Fruit fly (Drosophila melanogaster) whole organism, embryonic: ENCODE data around the gene Obp28a.

Experiments
- Atf-2 ChIP-seq: fragments of 200-800 bp; sonication (Bioruptor generic); optimal IDR thresholded peaks from 2 replicates; lab custom pipeline; 2016; ENCODE audit warnings: missing biosample characterization, missing genetic modification characterization
- CG10366 ChIP-seq: fragments of 200-800 bp; sonication (Bioruptor generic); IDR thresholded peaks from 2 replicates; pipeline ENCODE4 v1.3.6; 2022; ENCODE audit warnings: missing biosample characterization, missing genetic modification characterization
- CG11504 ChIP-seq: fragments of 200-800 bp; sonication (Bioruptor generic); optimal IDR thresholded peaks from 3 replicates; lab custom pipeline; 2019; ENCODE audit warnings: missing biosample characterization, mild to moderate bottlenecking, missing genetic modification characterization, moderate library complexity
- CG11695 ChIP-seq: fragments of 200-800 bp; sonication (Bioruptor generic); IDR thresholded peaks from 3 replicates; pipeline ENCODE4 v1.3.6; 2022; ENCODE audit warnings: missing biosample characterization, missing genetic modification characterization
- CG12391 ChIP-seq: fragments of 200-800 bp; sonication (Bioruptor generic); optimal IDR thresholded peaks from 3 replicates; lab custom pipeline; 2018; ENCODE audit warnings: missing biosample characterization, mild to moderate bottlenecking, missing genetic modification characterization, moderate library complexity
- CG13424 ChIP-seq: fragments of 200-800 bp; sonication (Bioruptor generic); optimal IDR thresholded peaks from 2 replicates; lab custom pipeline; 2019; ENCODE audit warnings: missing biosample characterization, mild to moderate bottlenecking, missing genetic modification characterization, moderate library complexity
- CG15479 ChIP-seq: fragments of 200-800 bp; sonication (Bioruptor generic); optimal IDR thresholded peaks from 3 replicates; lab custom pipeline; 2019; ENCODE audit warnings: missing biosample characterization, mild to moderate bottlenecking, missing genetic modification characterization, moderate library complexity
- CG18476 ChIP-seq: fragments of 200-800 bp; sonication (Bioruptor generic); optimal IDR thresholded peaks from 2 replicates; lab custom pipeline; 2016; ENCODE audit warnings: missing biosample characterization, mild to moderate bottlenecking, missing genetic modification characterization
- CG2199 ChIP-seq: fragments of 200-800 bp; sonication (Bioruptor generic); IDR thresholded peaks from 3 replicates; pipeline ENCODE4 v1.3.6; 2022; ENCODE audit warnings: missing biosample characterization, missing genetic modification characterization
- CG2678 ChIP-seq: fragments of 200-800 bp; sonication (Bioruptor generic); optimal IDR thresholded peaks from 3 replicates; lab custom pipeline; 2019; ENCODE audit warnings: missing biosample characterization, mild to moderate bottlenecking, missing genetic modification characterization, moderate library complexity
- CG3281 ChIP-seq: fragments of 200-800 bp; sonication (Bioruptor generic); optimal IDR thresholded peaks from 3 replicates; lab custom pipeline; 2017; ENCODE audit warnings: missing biosample characterization, mild to moderate bottlenecking, missing genetic modification characterization
- CG33213 ChIP-seq: fragments of 200-800 bp; sonication (Bioruptor generic); optimal IDR thresholded peaks from 3 replicates; lab custom pipeline; 2016; ENCODE audit warnings: missing biosample characterization, missing genetic modification characterization
- CG3847 ChIP-seq: fragments of 200-800 bp; sonication (Bioruptor generic); IDR thresholded peaks from 2 replicates; pipeline ENCODE4 v1.3.6; 2022; ENCODE audit warnings: missing biosample characterization, missing genetic modification characterization
- CG4282 ChIP-seq: fragments of 200-800 bp; sonication (Bioruptor generic); optimal IDR thresholded peaks from 2 replicates; lab custom pipeline; 2016; ENCODE audit warnings: missing biosample characterization, missing genetic modification characterization
- CG4707 ChIP-seq: fragments of 200-800 bp; sonication (Bioruptor generic); optimal IDR thresholded peaks from 2 replicates; lab custom pipeline; 2018; ENCODE audit warnings: missing biosample characterization, mild to moderate bottlenecking, missing genetic modification characterization, moderate library complexity
- CG5180 ChIP-seq: fragments of 200-800 bp; sonication (Bioruptor generic); optimal IDR thresholded peaks from 3 replicates; lab custom pipeline; 2017; ENCODE audit warnings: missing biosample characterization, missing genetic modification characterization, mild to moderate bottlenecking, moderate library complexity, missing genetic modification reagents
- CG7556 ChIP-seq: fragments of 200-800 bp; sonication (Bioruptor generic); optimal IDR thresholded peaks from 2 replicates; lab custom pipeline; 2017; ENCODE audit warnings: missing biosample characterization, mild to moderate bottlenecking, missing genetic modification characterization
- CG7928 ChIP-seq: fragments of 200-800 bp; sonication (Bioruptor generic); optimal IDR thresholded peaks from 2 replicates; lab custom pipeline; 2017; ENCODE audit warnings: missing biosample characterization, mild to moderate bottlenecking, missing genetic modification characterization
- CG8359 ChIP-seq: fragments of 200-800 bp; sonication (Bioruptor generic); optimal IDR thresholded peaks from 2 replicates; lab custom pipeline; 2017; ENCODE audit warnings: missing biosample characterization, mild to moderate bottlenecking, missing genetic modification characterization, borderline replicate concordance
- CG9797 ChIP-seq: fragments of 200-800 bp; sonication (Bioruptor generic); optimal IDR thresholded peaks from 3 replicates; lab custom pipeline; 2018; ENCODE audit warnings: missing biosample characterization, mild to moderate bottlenecking, missing genetic modification characterization
- Drgx ChIP-seq: fragments of 200-800 bp; sonication (Bioruptor generic); IDR thresholded peaks from 2 replicates; pipeline ENCODE4 v1.3.6; 2022; ENCODE audit warnings: missing biosample characterization, missing genetic modification characterization
- E2f1 ChIP-seq: fragments of 200-800 bp; sonication (Bioruptor generic); IDR thresholded peaks from 2 replicates; pipeline ENCODE4 v1.3.6; 2022; ENCODE audit warnings: missing biosample characterization, missing genetic modification characterization
- Fer3 ChIP-seq: fragments of 200-800 bp; sonication (Bioruptor generic); optimal IDR thresholded peaks from 2 replicates; lab custom pipeline; 2018; ENCODE audit warnings: missing biosample characterization, mild to moderate bottlenecking, missing genetic modification characterization, moderate library complexity
- HLHmδ ChIP-seq: fragments of 200-800 bp; sonication (Bioruptor generic); optimal IDR thresholded peaks from 2 replicates; lab custom pipeline; 2018; ENCODE audit warnings: missing biosample characterization, mild to moderate bottlenecking, missing genetic modification characterization, moderate library complexity
- HmgZ ChIP-seq: fragments of 200-800 bp; sonication (Bioruptor generic); optimal IDR thresholded peaks from 2 replicates; lab custom pipeline; 2018; ENCODE audit warnings: missing biosample characterization, mild to moderate bottlenecking, missing genetic modification characterization
- MESR4 ChIP-seq: fragments of 200-800 bp; sonication (Bioruptor generic); optimal IDR thresholded peaks from 2 replicates; lab custom pipeline; 2018; ENCODE audit warnings: missing biosample characterization, mild to moderate bottlenecking, missing genetic modification characterization, moderate library complexity
- Med ChIP-seq: fragments of 200-800 bp; sonication (Bioruptor generic); peaks from one replicate; lab custom pipeline; 2016; ENCODE audit warnings: missing biosample characterization, missing genetic modification characterization, mild to moderate bottlenecking, inconsistent platforms, moderate library complexity
- NC2α ChIP-seq: fragments of 200-800 bp; sonication (Bioruptor generic); optimal IDR thresholded peaks from 2 replicates; lab custom pipeline; 2016; ENCODE audit warnings: missing biosample characterization, missing genetic modification characterization
- Nf-YA ChIP-seq: fragments of 200-800 bp; sonication (Bioruptor generic); IDR thresholded peaks from 2 replicates; pipeline ENCODE4 v1.3.6; 2022; ENCODE audit warnings: missing biosample characterization, missing genetic modification characterization
- Opbp ChIP-seq: fragments of 200-800 bp; sonication (Bioruptor generic); IDR thresholded peaks from 3 replicates; pipeline ENCODE4 v1.3.6; 2022; ENCODE audit warnings: missing biosample characterization, missing genetic modification characterization; ENCODE audit not compliant: partially characterized antibody
- Pdp1 ChIP-seq, 2 experiments: fragments of 200-800 bp; sonication (Bioruptor generic); optimal IDR thresholded peaks; 3 replicates each; lab custom pipeline; 2016; ENCODE audit warnings: missing biosample characterization in 2 of 2, missing genetic modification characterization in 2 of 2, mild to moderate bottlenecking in 1 of 2, moderate library complexity in 1 of 2
- Sox102F ChIP-seq: fragments of 200-800 bp; sonication (Bioruptor generic); optimal IDR thresholded peaks from 2 replicates; lab custom pipeline; 2018; ENCODE audit warnings: missing biosample characterization, mild to moderate bottlenecking, missing genetic modification characterization, moderate library complexity
- Ssrp ChIP-seq: fragments of 200-800 bp; sonication (Bioruptor generic); optimal IDR thresholded peaks from 2 replicates; lab custom pipeline; 2018; ENCODE audit warnings: missing biosample characterization, mild to moderate bottlenecking, missing genetic modification characterization, moderate library complexity
- Trl ChIP-seq, 3 experiments: fragments of >200 bp in 2 of 3; fragments of 200-800 bp in 1 of 3; sonication (Bioruptor generic) in 1 of 3; optimal IDR thresholded peaks; 2 replicates in 1 of 3; 3 replicates in 2 of 3; lab custom pipeline; 2016 to 2017; ENCODE audit warnings: missing biosample characterization in 1 of 3, missing genetic modification characterization in 1 of 3
- br ChIP-seq: fragments of >200 bp; optimal IDR thresholded peaks from 2 replicates; lab custom pipeline; 2017
- ci ChIP-seq: fragments of 200-800 bp; sonication (Bioruptor generic); IDR thresholded peaks from 3 replicates; pipeline ENCODE4 v1.3.6; 2022; ENCODE audit warnings: missing biosample characterization, missing genetic modification characterization
- crol ChIP-seq: fragments of 200-800 bp; sonication (Bioruptor generic); IDR thresholded peaks from 2 replicates; pipeline ENCODE4 v1.3.6; 2022; ENCODE audit warnings: missing biosample characterization, missing genetic modification characterization
- cwo ChIP-seq: fragments of 200-800 bp; sonication (Bioruptor generic); optimal IDR thresholded peaks from 3 replicates; lab custom pipeline; 2017; ENCODE audit warnings: missing biosample characterization, missing genetic modification characterization, mild to moderate bottlenecking, moderate library complexity, missing genetic modification reagents
- dimm ChIP-seq: fragments of 200-800 bp; sonication (Bioruptor generic); IDR thresholded peaks from 2 replicates; pipeline ENCODE4 v1.3.6; 2022; ENCODE audit warnings: missing biosample characterization, missing genetic modification characterization
- dmrt99B ChIP-seq: fragments of 200-800 bp; sonication (Bioruptor generic); optimal IDR thresholded peaks from 2 replicates; lab custom pipeline; 2018; ENCODE audit warnings: missing biosample characterization, mild to moderate bottlenecking, missing genetic modification characterization, moderate library complexity
- hkb ChIP-seq, 2 experiments: fragments of 200-800 bp in 1 of 2; fragments of >200 bp in 1 of 2; sonication (Bioruptor generic) in 1 of 2; IDR thresholded peaks in 1 of 2; optimal IDR thresholded peaks in 1 of 2; 2 replicates each; pipeline versions ENCODE4 v1.3.6 to Lab custom; 2017 to 2022; ENCODE audit warnings: missing biosample characterization in 1 of 2, missing genetic modification characterization in 1 of 2
- hth ChIP-seq: fragments of >200 bp; optimal IDR thresholded peaks from 2 replicates; lab custom pipeline; 2017; ENCODE audit warnings: inconsistent platforms
- insv ChIP-seq, 2 experiments: fragments of 200-800 bp; sonication (Bioruptor generic); optimal IDR thresholded peaks; 3 replicates each; lab custom pipeline; 2016 to 2018; ENCODE audit warnings: missing biosample characterization in 2 of 2, missing genetic modification characterization in 2 of 2
- kni ChIP-seq: fragments of 200-800 bp; sonication (Bioruptor generic); optimal IDR thresholded peaks from 3 replicates; lab custom pipeline; 2017; ENCODE audit warnings: mild to moderate bottlenecking, missing biosample characterization, missing genetic modification reagents, missing genetic modification characterization
- nau ChIP-seq: fragments of 200-800 bp; sonication (Bioruptor generic); optimal IDR thresholded peaks from 3 replicates; lab custom pipeline; 2017; ENCODE audit warnings: missing biosample characterization, mild to moderate bottlenecking, missing genetic modification characterization, missing genetic modification reagents
- p53 ChIP-seq: fragments of 200-800 bp; sonication (Bioruptor generic); optimal IDR thresholded peaks from 2 replicates; lab custom pipeline; 2016; ENCODE audit warnings: missing biosample characterization, missing genetic modification characterization
- row ChIP-seq: fragments of 200-800 bp; sonication (Bioruptor generic); IDR thresholded peaks from 3 replicates; pipeline ENCODE4 v1.3.6; 2022; ENCODE audit warnings: missing biosample characterization, missing genetic modification characterization
- sens ChIP-seq: fragments of 200-800 bp; sonication (Bioruptor generic); peaks from one replicate; lab custom pipeline; 2016; ENCODE audit warnings: missing biosample characterization, missing genetic modification characterization
- ttk ChIP-seq: fragments of 200-800 bp; sonication (Bioruptor generic); IDR thresholded peaks from 2 replicates; pipeline ENCODE4 v2.1.2; 2022; ENCODE audit warnings: missing biosample characterization, missing genetic modification characterization
- vvl ChIP-seq: fragments of 200-800 bp; sonication (Bioruptor generic); IDR thresholded peaks from 2 replicates; pipeline ENCODE4 v1.3.6; 2022; ENCODE audit warnings: missing biosample characterization, missing genetic modification characterization

The Obp28a gene

DNA sequence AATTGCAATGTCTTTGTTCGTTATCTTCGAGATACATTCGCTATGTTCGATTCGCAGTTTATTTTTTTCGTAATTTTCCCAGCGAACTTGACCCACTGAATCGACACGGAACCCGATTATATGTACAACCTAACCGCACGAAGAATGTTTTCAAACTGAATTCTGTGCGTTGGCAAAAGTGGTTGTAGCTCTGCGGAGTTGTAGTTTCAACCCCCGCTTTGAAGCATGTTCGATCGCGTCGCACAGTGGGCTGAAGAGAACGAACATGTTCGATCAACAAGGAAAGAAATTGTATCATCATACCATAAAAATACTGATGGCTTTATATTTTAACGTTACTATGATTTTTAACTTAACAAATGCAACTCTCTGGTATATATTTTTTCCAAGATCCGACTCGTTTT lies 47.1 kb upstream of the Obp28a start:
- peak; percentile 17 for TF ChIP-seq CG33213
- peak; percentile 29 for TF ChIP-seq Atf-2 (GFP tag; lab: Kevin White, UChicago)
- peak; percentile 54 for TF ChIP-seq vvl
- peak; percentile 26 for TF ChIP-seq Sox102F (GFP tag; lab: Kevin White, UChicago)
- no peak for TF ChIP-seq CG13424 (tag; lab: Kevin White, UChicago)
- peak; percentile 2 for TF ChIP-seq CG7556 (GFP tag; lab: Kevin White, UChicago)
- TF ChIP-seq insv (GFP tag; optimal IDR thresholded peaks at IDR 0.05; lab: Kevin White, UChicago) = no peak
- TF ChIP-seq br (lab: Kevin White, UChicago) = no peak
- TF ChIP-seq hth = no peak
- TF ChIP-seq kni (GFP tag; lab: Kevin White, UChicago) = peak; percentile 17
- peak; percentile 43; the same call in 1 of the 2 replicates for TF ChIP-seq ttk (GFP tag; lab: Robert Waterston, UW)
- TF ChIP-seq Ssrp = no peak
- TF ChIP-seq Drgx (GFP tag; lab: Robert Waterston, UW) = no peak
- TF ChIP-seq E2f1 (GFP tag; lab: Robert Waterston, UW) = no peak
- no peak; the same call in 2 of the 3 replicates for TF ChIP-seq Opbp
- 0 out of 3 replicates have a peak, but pooled peaks have one; percentile 53 for TF ChIP-seq CG2199
- peak; percentile 85 for TF ChIP-seq Med (GFP tag; lab: Kevin White, UChicago)
- TF ChIP-seq MESR4 (GFP tag; lab: Kevin White, UChicago) = no peak
- TF ChIP-seq HLHmδ (GFP tag; lab: Kevin White, UChicago) = peak; percentile 43
- peak; percentile 0 for TF ChIP-seq HmgZ (tag; lab: Kevin White, UChicago)
- TF ChIP-seq CG2678 (tag; lab: Kevin White, UChicago) = peak; percentile 26
- TF ChIP-seq CG4282 = peak; percentile 37
- TF ChIP-seq dmrt99B (tag; lab: Kevin White, UChicago) = peak; percentile 19
- TF ChIP-seq dimm = no peak
- TF ChIP-seq NC2α = peak; percentile 13
- TF ChIP-seq CG15479 = peak; percentile 60
- no peak for TF ChIP-seq Trl (optimal IDR thresholded peaks at IDR 0.05; lab: Kevin White, UChicago)
- peak; percentile 34 for TF ChIP-seq Trl (GFP tag; optimal IDR thresholded peaks at IDR 0.05; lab: Kevin White, UChicago)
- TF ChIP-seq CG12391 (tag; lab: Kevin White, UChicago) = peak; percentile 31
- no peak for TF ChIP-seq crol (GFP tag; lab: Robert Waterston, UW)
- peak; percentile 6 to 20 for TF ChIP-seq Pdp1 (GFP tag; optimal IDR thresholded peaks at IDR 0.05; lab: Kevin White, UChicago)
- TF ChIP-seq row (GFP tag; lab: Robert Waterston, UW) = peak; percentile 25; the same call in 2 of the 3 replicates
- TF ChIP-seq CG3281 = no peak
- no peak for TF ChIP-seq Nf-YA (GFP tag; lab: Robert Waterston, UW)
- TF ChIP-seq CG10366 = no peak
- TF ChIP-seq CG18476 (GFP tag; lab: Kevin White, UChicago) = peak; percentile 30
- no peak for TF ChIP-seq CG3847 (GFP tag; lab: Robert Waterston, UW)
- TF ChIP-seq ci = peak; percentile 57; the same call in 1 of the 3 replicates
- TF ChIP-seq p53 (GFP tag; lab: Kevin White, UChicago) = no peak
- no peak for TF ChIP-seq CG7928
- TF ChIP-seq Fer3 (tag; lab: Kevin White, UChicago) = no peak
- TF ChIP-seq hkb (optimal IDR thresholded peaks at IDR 0.05; lab: Kevin White, UChicago) = no peak
- TF ChIP-seq hkb (GFP tag; IDR thresholded peaks at IDR 0.05; lab: Robert Waterston, UW) = peak; percentile 57
- peak; percentile 82 for TF ChIP-seq sens (GFP tag; lab: Kevin White, UChicago)
- TF ChIP-seq cwo (GFP tag; lab: Kevin White, UChicago) = peak; percentile 4
- TF ChIP-seq CG11695 (GFP tag; lab: Robert Waterston, UW) = 0 out of 3 replicates have a peak, but pooled peaks have one; percentile 37
- TF ChIP-seq CG8359 (GFP tag; lab: Kevin White, UChicago) = peak; percentile 25
- peak; percentile 30 for TF ChIP-seq CG11504 (tag; lab: Kevin White, UChicago)
- peak; percentile 9 for TF ChIP-seq nau (GFP tag; lab: Kevin White, UChicago)
- TF ChIP-seq CG9797 (GFP tag; lab: Kevin White, UChicago) = no peak
- TF ChIP-seq CG4707 (GFP tag; lab: Kevin White, UChicago) = peak; percentile 87
- TF ChIP-seq CG5180 (GFP tag; lab: Kevin White, UChicago) = peak; percentile 99
